Worm (Caenorhabditis elegans): Measurements from ENCODE around the gene T21D12.14.

DNA sequence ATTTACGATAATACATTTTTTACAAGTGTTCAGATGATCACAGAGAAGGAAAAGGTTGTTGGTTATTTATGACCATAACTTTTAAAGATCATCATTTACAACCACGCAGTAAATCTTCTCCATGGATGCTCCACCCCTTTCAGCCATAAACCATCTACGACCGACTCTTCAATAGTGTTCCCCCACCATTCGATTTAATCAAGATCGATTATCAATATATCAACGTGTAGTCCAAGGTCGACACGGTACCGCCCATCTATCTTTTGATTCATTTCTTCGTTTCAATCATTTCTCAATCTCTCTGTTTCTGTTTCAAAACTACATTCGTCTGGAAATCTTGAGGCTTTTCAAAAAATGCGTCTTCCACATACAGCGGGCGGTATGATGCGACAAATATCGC is 43.1 kb downstream of the T21D12.14 start, which contains the start of gene aass-1:
- TF ChIP-seq rnt-1 (tag; optimal IDR thresholded peaks at IDR 0.05), result no peak
- no peak for TF ChIP-seq fkh-10 (GFP tag; optimal IDR thresholded peaks at IDR 0.05)
- no peak for TF ChIP-seq ama-1 (optimal IDR thresholded peaks at IDR 0.05)
- TF ChIP-seq zip-5 (tag; optimal IDR thresholded peaks at IDR 0.05), result no peak
- no peak for TF ChIP-seq pha-4 (tag; optimal IDR thresholded peaks at IDR 0.05)
- TF ChIP-seq gmeb-2 (tag; optimal IDR thresholded peaks at IDR 0.05), result no peak
- TF ChIP-seq ceh-2 (tag; optimal IDR thresholded peaks at IDR 0.05), result no peak
- no peak for TF ChIP-seq Y22D7AL.16 (tag; optimal IDR thresholded peaks at IDR 0.05)
